Worm (Caenorhabditis elegans) whole organism, mixed stage, embryonic: Measurements from ENCODE around the gene sprr-2.

ENCODE experiments used
- M03D4.4 ChIP-seq: sonication (generic microtip); optimal IDR thresholded peaks from 2 replicates; lab custom pipeline; 2017; ENCODE audit warnings: mild to moderate bottlenecking, missing genetic modification characterization, missing compliant biosample characterization
- bed-3 ChIP-seq: fragments of 200-800 bp; sonication (Bioruptor generic); optimal IDR thresholded peaks from 3 replicates; lab custom pipeline; 2018; ENCODE audit warnings: mild to moderate bottlenecking, missing genetic modification characterization, moderate library complexity, missing compliant biosample characterization
- blmp-1 ChIP-seq: fragments of 150-350 bp; optimal IDR thresholded peaks from 2 replicates; lab custom pipeline; 2014; ENCODE audit warnings: missing biosample characterization, missing genetic modification characterization
- ceh-39 ChIP-seq: fragments of 150-350 bp; optimal IDR thresholded peaks from 2 replicates; lab custom pipeline; 2014; ENCODE audit warnings: missing biosample characterization, missing genetic modification characterization
- ceh-43 ChIP-seq: fragments of 200-800 bp; sonication (Bioruptor generic); optimal IDR thresholded peaks from 2 replicates; lab custom pipeline; 2018; ENCODE audit warnings: mild to moderate bottlenecking, missing genetic modification characterization, moderate library complexity, missing compliant biosample characterization
- ceh-83 ChIP-seq: fragments of 200-800 bp; sonication (Bioruptor generic); optimal IDR thresholded peaks from 2 replicates; lab custom pipeline; 2018; ENCODE audit warnings: mild to moderate bottlenecking, missing genetic modification characterization, missing compliant biosample characterization
- ces-1 ChIP-seq: fragments of 150-350 bp; optimal IDR thresholded peaks from 2 replicates; lab custom pipeline; 2014; ENCODE audit warnings: missing biosample characterization, missing genetic modification reagents, missing genetic modification characterization
- cnd-1 ChIP-seq: fragments of 200-800 bp; sonication (Bioruptor generic); optimal IDR thresholded peaks from 2 replicates; lab custom pipeline; 2018; ENCODE audit warnings: mild to moderate bottlenecking, missing genetic modification characterization, missing compliant biosample characterization
- drap-1 ChIP-seq: fragments of 200-800 bp; sonication (Bioruptor generic); optimal IDR thresholded peaks from 3 replicates; lab custom pipeline; 2018; ENCODE audit warnings: mild to moderate bottlenecking, missing genetic modification characterization, missing compliant biosample characterization
- elt-1 ChIP-seq: sonication (generic microtip); optimal IDR thresholded peaks from 2 replicates; lab custom pipeline; 2017; ENCODE audit warnings: missing genetic modification characterization, mild to moderate bottlenecking, missing compliant biosample characterization, antibody characterized with exemption, moderate library complexity, borderline replicate concordance; ENCODE audit not compliant: insufficient read depth
- elt-3 ChIP-seq: fragments of 150-350 bp; optimal IDR thresholded peaks from 2 replicates; lab custom pipeline; 2014; ENCODE audit warnings: missing biosample characterization, missing genetic modification characterization
- flh-1 ChIP-seq: fragments of 200-800 bp; sonication (Bioruptor generic); optimal IDR thresholded peaks from 2 replicates; lab custom pipeline; 2018; ENCODE audit warnings: mild to moderate bottlenecking, missing genetic modification characterization, moderate library complexity, missing compliant biosample characterization
- ham-2 ChIP-seq: fragments of 200-800 bp; sonication (Bioruptor generic); optimal IDR thresholded peaks from 2 replicates; lab custom pipeline; 2018; ENCODE audit warnings: mild to moderate bottlenecking, missing genetic modification characterization, missing compliant biosample characterization
- hlh-1 ChIP-seq: fragments of 150-350 bp; optimal IDR thresholded peaks from 2 replicates; lab custom pipeline; 2014; ENCODE audit warnings: missing biosample characterization, missing genetic modification reagents, missing genetic modification characterization
- lin-13 ChIP-seq: fragments of 150-350 bp; optimal IDR thresholded peaks from 2 replicates; lab custom pipeline; 2014; ENCODE audit warnings: missing biosample characterization, missing genetic modification characterization
- lin-32 ChIP-seq: fragments of 200-800 bp; sonication (Bioruptor generic); optimal IDR thresholded peaks from 2 replicates; lab custom pipeline; 2018; ENCODE audit warnings: mild to moderate bottlenecking, missing genetic modification characterization, missing compliant biosample characterization
- lsy-2 ChIP-seq: fragments of 150-350 bp; optimal IDR thresholded peaks from 2 replicates; lab custom pipeline; 2014; ENCODE audit warnings: missing biosample characterization, missing genetic modification characterization
- mab-5 ChIP-seq: fragments of 150-350 bp; optimal IDR thresholded peaks from 2 replicates; lab custom pipeline; 2014; ENCODE audit warnings: missing biosample characterization, missing genetic modification characterization
- mep-1 ChIP-seq: fragments of 150-350 bp; optimal IDR thresholded peaks from 2 replicates; lab custom pipeline; 2017; ENCODE audit warnings: missing biosample characterization, missing genetic modification reagents, missing genetic modification characterization, inconsistent platforms
- mls-2 ChIP-seq: sonication (generic microtip); optimal IDR thresholded peaks from 2 replicates; lab custom pipeline; 2016; ENCODE audit warnings: mild to moderate bottlenecking, missing genetic modification characterization, moderate library complexity, missing compliant biosample characterization
- nhr-12 ChIP-seq: fragments of 150-350 bp; optimal IDR thresholded peaks from 2 replicates; lab custom pipeline; 2014; ENCODE audit warnings: missing biosample characterization, missing genetic modification characterization
- nhr-2 ChIP-seq: fragments of 150-350 bp; optimal IDR thresholded peaks from 2 replicates; lab custom pipeline; 2014; ENCODE audit warnings: missing biosample characterization, missing genetic modification characterization
- nhr-237 ChIP-seq: fragments of 150-350 bp; optimal IDR thresholded peaks from 2 replicates; lab custom pipeline; 2014; ENCODE audit warnings: missing biosample characterization, missing genetic modification characterization
- nhr-28 ChIP-seq: fragments of 150-350 bp; optimal IDR thresholded peaks from 2 replicates; lab custom pipeline; 2014; ENCODE audit warnings: missing biosample characterization, missing genetic modification characterization
- nhr-76 ChIP-seq: sonication (generic microtip); optimal IDR thresholded peaks from 2 replicates; lab custom pipeline; 2017; ENCODE audit warnings: missing biosample characterization, missing genetic modification characterization
- pha-4 ChIP-seq: fragments of 150-350 bp; optimal IDR thresholded peaks from 2 replicates; lab custom pipeline; 2018; ENCODE audit warnings: missing biosample characterization, missing genetic modification reagents, missing genetic modification characterization
- sem-2 ChIP-seq: fragments of 200-800 bp; sonication (Bioruptor generic); optimal IDR thresholded peaks from 2 replicates; lab custom pipeline; 2018; ENCODE audit warnings: mild to moderate bottlenecking, missing genetic modification characterization, missing compliant biosample characterization
- snpc-4 ChIP-seq: fragments of 150-350 bp; optimal IDR thresholded peaks from 2 replicates; lab custom pipeline; 2014; ENCODE audit warnings: missing biosample characterization, missing genetic modification characterization
- sptf-1 ChIP-seq: sonication (generic microtip); optimal IDR thresholded peaks from 2 replicates; lab custom pipeline; 2017; ENCODE audit warnings: mild to moderate bottlenecking, missing genetic modification characterization, moderate library complexity, missing compliant biosample characterization
- tbx-8 ChIP-seq: fragments of 200-800 bp; sonication (Bioruptor generic); optimal IDR thresholded peaks from 2 replicates; lab custom pipeline; 2018; ENCODE audit warnings: mild to moderate bottlenecking, missing genetic modification characterization, moderate library complexity, missing compliant biosample characterization
- unc-120 ChIP-seq: sonication (generic microtip); optimal IDR thresholded peaks from 2 replicates; lab custom pipeline; 2017; ENCODE audit warnings: missing genetic modification characterization, missing compliant biosample characterization; ENCODE audit not compliant: poor library complexity, severe bottlenecking
- unc-39 ChIP-seq: fragments of 150-350 bp; optimal IDR thresholded peaks from 2 replicates; lab custom pipeline; 2014; ENCODE audit warnings: missing biosample characterization, missing genetic modification characterization
- unc-62 ChIP-seq: fragments of 150-350 bp; optimal IDR thresholded peaks from 2 replicates; lab custom pipeline; 2014; ENCODE audit warnings: missing biosample characterization, missing genetic modification reagents, missing genetic modification characterization
- zip-8 ChIP-seq: fragments of 150-350 bp; optimal IDR thresholded peaks from 2 replicates; lab custom pipeline; 2014; ENCODE audit warnings: missing biosample characterization, missing genetic modification characterization
- ztf-11 ChIP-seq: fragments of 150-350 bp; optimal IDR thresholded peaks from 2 replicates; lab custom pipeline; 2014; ENCODE audit warnings: missing biosample characterization, missing genetic modification characterization

Gene sprr-2

DNA sequence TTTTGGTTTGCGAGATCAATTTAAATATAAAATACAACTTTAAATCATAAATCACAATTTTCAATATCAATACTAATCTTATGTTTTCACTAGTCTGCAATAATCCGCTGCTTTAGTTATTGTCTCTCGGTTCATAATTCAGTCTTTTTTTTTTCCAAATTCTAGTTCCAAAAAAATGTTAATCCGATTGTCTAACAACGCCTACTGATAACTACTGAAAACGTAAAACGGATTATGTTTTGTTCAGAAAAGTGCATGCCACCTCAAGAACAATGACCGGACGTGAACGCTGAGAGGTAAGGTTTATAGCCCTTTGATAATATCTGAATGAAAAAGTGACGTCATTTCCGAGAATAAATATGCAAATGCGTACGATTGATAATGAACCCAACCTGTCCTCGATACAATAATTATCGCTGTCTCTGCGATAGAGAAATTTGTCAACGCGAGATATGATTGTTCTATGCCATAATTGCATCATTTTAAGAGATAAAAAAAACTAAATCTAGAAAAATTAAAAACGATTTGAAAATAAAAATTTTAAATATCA, at the start of gene sprr-2:
sprr-2 (plus strand) TSS at position 248 of the 550 bp plus-strand sequence.
- peak; percentile 51 for TF ChIP-seq elt-3
- TF ChIP-seq snpc-4 (tag; lab: Kevin White, UChicago) = no peak

ce11 chrX:14743780-14744179, 49.5 kb upstream of the sprr-2 start, which contains the start of gene C05G5.7:
TSS of gene C05G5.7 (minus strand) at chrX:14743780.
- TF ChIP-seq blmp-1 = no peak
- no peak for TF ChIP-seq bed-3 (GFP tag; lab: Kevin White, UChicago)
- TF ChIP-seq lin-32 = no peak
- no peak for TF ChIP-seq flh-1 (GFP tag; lab: Kevin White, UChicago)
- no peak for TF ChIP-seq mls-2 (tag; lab: Kevin White, UChicago)
- no peak for TF ChIP-seq ceh-83 (GFP tag; lab: Kevin White, UChicago)
- TF ChIP-seq mab-5 (tag; lab: Kevin White, UChicago) = no peak
- no peak for TF ChIP-seq unc-39 (tag; lab: Kevin White, UChicago)
- no peak for TF ChIP-seq ces-1 (GFP tag; lab: Kevin White, UChicago)
- no peak for TF ChIP-seq elt-1
- TF ChIP-seq nhr-2 (tag; lab: Kevin White, UChicago) = no peak
- TF ChIP-seq sptf-1 (tag; lab: Kevin White, UChicago) = no peak
- no peak for TF ChIP-seq pha-4 (tag; lab: Kevin White, UChicago)
- TF ChIP-seq lsy-2 (tag; lab: Kevin White, UChicago) = no peak
- TF ChIP-seq ham-2 (GFP tag; lab: Kevin White, UChicago) = no peak
- no peak for TF ChIP-seq M03D4.4 (tag; lab: Kevin White, UChicago)
- no peak for TF ChIP-seq unc-120 (tag; lab: Kevin White, UChicago)
- no peak for TF ChIP-seq ceh-39 (tag; lab: Kevin White, UChicago)
- no peak for TF ChIP-seq nhr-237

ce11 chrX:14744496-14744895, 48.7 kb upstream of the sprr-2 start:
- TF ChIP-seq sptf-1 (tag; lab: Kevin White, UChicago) (no peak), mab-5 (tag; lab: Kevin White, UChicago) (no peak), cnd-1 (tag; lab: Kevin White, UChicago) (no peak), nhr-237 (no peak), drap-1 (GFP tag; lab: Kevin White, UChicago) (no peak), ceh-43 (GFP tag; lab: Kevin White, UChicago) (no peak), ceh-39 (tag; lab: Kevin White, UChicago) (no peak), lin-32 (no peak), elt-1 (no peak), sem-2 (GFP tag; lab: Kevin White, UChicago) (no peak)

ce11 chrX:14745218-14745617, 48.0 kb upstream of the sprr-2 start:
- TF ChIP-seq zip-8 (tag; lab: Kevin White, UChicago) (no peak), nhr-76 (tag; lab: Kevin White, UChicago) (no peak), unc-62 (GFP tag; lab: Kevin White, UChicago) (no peak), ztf-11 (tag; lab: Kevin White, UChicago) (no peak), unc-120 (tag; lab: Kevin White, UChicago) (no peak), lsy-2 (tag; lab: Kevin White, UChicago) (no peak), unc-39 (tag; lab: Kevin White, UChicago) (no peak), sem-2 (GFP tag; lab: Kevin White, UChicago) (no peak), elt-3 (no peak), tbx-8 (GFP tag; lab: Kevin White, UChicago) (no peak), ceh-39 (tag; lab: Kevin White, UChicago) (no peak), sptf-1 (tag; lab: Kevin White, UChicago) (no peak), snpc-4 (tag; lab: Kevin White, UChicago) (no peak), elt-1 (no peak), ces-1 (GFP tag; lab: Kevin White, UChicago) (no peak)

DNA sequence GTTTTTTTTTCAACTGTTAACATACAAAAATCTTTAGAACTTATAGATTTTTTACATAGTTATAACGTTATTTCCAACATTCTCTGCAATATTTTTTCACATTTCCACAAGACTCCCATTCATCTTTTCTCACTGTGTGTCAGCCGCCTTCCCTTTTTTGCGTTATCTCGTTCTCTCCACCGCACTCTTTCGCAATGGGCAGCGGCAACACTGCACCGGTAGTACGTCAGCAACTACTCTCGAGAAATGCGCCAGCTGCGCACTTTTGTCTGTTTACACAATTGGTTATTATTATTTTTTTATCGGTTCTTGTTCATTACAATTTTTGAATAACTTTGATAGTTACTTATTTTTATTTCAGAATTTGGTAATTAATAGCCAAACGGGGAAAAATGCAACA, 46.3 kb upstream of the sprr-2 start, which contains the start of gene C05G5.2:
C05G5.2 (plus strand) TSS at position 356 of the 400 bp plus-strand sequence.
- TF ChIP-seq nhr-237 (peak; percentile 75), nhr-28 (tag; lab: Kevin White, UChicago) (no peak), drap-1 (GFP tag; lab: Kevin White, UChicago) (no peak), flh-1 (GFP tag; lab: Kevin White, UChicago) (no peak), ceh-39 (tag; lab: Kevin White, UChicago) (peak; percentile 39), lsy-2 (tag; lab: Kevin White, UChicago) (peak; percentile 68), M03D4.4 (tag; lab: Kevin White, UChicago) (peak; percentile 27), nhr-2 (tag; lab: Kevin White, UChicago) (peak; percentile 16), snpc-4 (tag; lab: Kevin White, UChicago) (no peak), cnd-1 (tag; lab: Kevin White, UChicago) (peak; percentile 49), elt-1 (no peak), ceh-43 (GFP tag; lab: Kevin White, UChicago) (peak; percentile 6), lin-13 (tag; lab: Kevin White, UChicago) (peak; percentile 51), pha-4 (tag; lab: Kevin White, UChicago) (peak; percentile 41), blmp-1 (no peak), bed-3 (GFP tag; lab: Kevin White, UChicago) (no peak), hlh-1 (tag; lab: Kevin White, UChicago) (peak; percentile 12), mep-1 (tag; lab: Kevin White, UChicago) (peak; percentile 92), unc-39 (tag; lab: Kevin White, UChicago) (no peak), ces-1 (GFP tag; lab: Kevin White, UChicago) (peak; percentile 42), zip-8 (tag; lab: Kevin White, UChicago) (no peak), elt-3 (peak; percentile 56), unc-62 (GFP tag; lab: Kevin White, UChicago) (peak; percentile 33), mab-5 (tag; lab: Kevin White, UChicago) (no peak), unc-120 (tag; lab: Kevin White, UChicago) (peak; percentile 66), sptf-1 (tag; lab: Kevin White, UChicago) (peak; percentile 36), ceh-83 (GFP tag; lab: Kevin White, UChicago) (peak; percentile 16), nhr-76 (tag; lab: Kevin White, UChicago) (no peak), ham-2 (GFP tag; lab: Kevin White, UChicago) (no peak), nhr-12 (tag; lab: Kevin White, UChicago) (no peak), ztf-11 (tag; lab: Kevin White, UChicago) (no peak), mls-2 (tag; lab: Kevin White, UChicago) (peak; percentile 47)
